Worm (Caenorhabditis elegans): Measurements from ENCODE around the gene npr-38.

DNA sequence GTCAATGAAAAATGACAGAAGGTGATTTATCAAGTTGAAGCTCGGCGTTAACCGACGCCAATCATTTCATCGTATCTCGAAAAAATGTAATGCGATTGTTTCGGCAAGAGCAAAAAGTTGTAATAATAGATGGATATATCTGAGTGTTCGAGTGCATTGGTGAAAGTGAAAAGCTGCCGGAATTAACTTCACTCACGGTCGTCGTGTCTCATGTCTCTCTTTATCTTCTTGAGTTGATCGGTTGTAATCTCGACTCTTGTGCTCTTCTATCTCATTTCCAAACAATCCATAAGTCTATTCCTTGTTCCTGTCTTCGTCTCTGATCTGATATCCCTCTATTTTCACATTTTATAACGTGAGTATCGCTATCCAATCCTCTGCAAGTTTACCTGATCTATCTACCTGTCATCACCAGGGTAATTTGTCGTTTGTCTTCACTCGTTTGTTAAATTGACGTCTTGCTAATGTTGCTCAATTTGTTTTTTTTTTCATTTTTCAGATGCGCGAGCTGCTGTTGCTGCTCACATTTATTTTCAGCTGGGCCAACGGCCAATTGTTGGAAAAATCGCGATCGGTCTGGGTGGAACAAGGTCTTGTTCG, 11.8 kb upstream of the npr-38 start, which contains the start of gene cest-16:
- TF ChIP-seq flt-1 (GFP tag; IDR thresholded peaks at IDR 0.05) (no peak), hmg-4 (GFP tag; optimal IDR thresholded peaks at IDR 0.05) (no peak), ama-1 (optimal IDR thresholded peaks at IDR 0.05) (no peak)

All from whole organism, early embryonic.